Fruit fly (Drosophila melanogaster): ENCODE measurements around the gene CheA87a.

- TF ChIP-seq pan (optimal IDR thresholded peaks at IDR 0.05) (no peak), CG8478 (optimal IDR thresholded peaks at IDR 0.05) (no peak), psq (optimal IDR thresholded peaks at IDR 0.05) (no peak)
These were observed 21.0 kb downstream of the CheA87a start for dm6 chr3R:13390490-13390889.

Measured in whole organism.